Fruit fly (Drosophila melanogaster): Measurements from ENCODE around the gene CG4619.
A peak's percentile ranks its signal among the peaks of the same experiment; 100 is the strongest.

CG4619 gene

dm6 chr2L:9984078-9984772 is 45.6 kb downstream of the CG4619 start, which contains the start of gene bib (continued):
- peak; percentile 32 for TF ChIP-seq trh (GFP tag; optimal IDR thresholded peaks at IDR 0.05)
- TF ChIP-seq dm (GFP tag; optimal IDR thresholded peaks at IDR 0.05): no peak
- peak; percentile 59 for TF ChIP-seq YL-1 (GFP tag; optimal IDR thresholded peaks at IDR 0.05)
- peak; percentile 79 for TF ChIP-seq CG10959 (GFP tag; IDR thresholded peaks at IDR 0.05)
- no peak for TF ChIP-seq p53 (GFP tag; optimal IDR thresholded peaks at IDR 0.05)
- no peak; the same call in 1 of the 2 replicates for TF ChIP-seq E2f2 (GFP tag; IDR thresholded peaks at IDR 0.05)
- TF ChIP-seq CG11398 (GFP tag; optimal IDR thresholded peaks at IDR 0.05): no peak
- peak; percentile 48 for TF ChIP-seq CG3838 (GFP tag; optimal IDR thresholded peaks at IDR 0.05)
- TF ChIP-seq CG9215 (GFP tag; IDR thresholded peaks at IDR 0.05): peak; percentile 57
- TF ChIP-seq HLHmδ (GFP tag; optimal IDR thresholded peaks at IDR 0.05): peak; percentile 96
- TF ChIP-seq CrebB (tag; optimal IDR thresholded peaks at IDR 0.05): no peak
- peak; percentile 83 for TF ChIP-seq CG17359 (tag; optimal IDR thresholded peaks at IDR 0.05)
- peak; percentile 89 for TF ChIP-seq CG11504 (tag; optimal IDR thresholded peaks at IDR 0.05)
- TF ChIP-seq CG11696 (GFP tag; IDR thresholded peaks at IDR 0.05): no peak
- peak; percentile 69 for TF ChIP-seq CG11695 (GFP tag; IDR thresholded peaks at IDR 0.05)
- TF ChIP-seq CG9932 (GFP tag; IDR thresholded peaks at IDR 0.05): no peak
- peak; percentile 51 for TF ChIP-seq sisA (GFP tag; IDR thresholded peaks at IDR 0.05)
- TF ChIP-seq eve (GFP tag; optimal IDR thresholded peaks at IDR 0.05): no peak
- TF ChIP-seq Oaz (GFP tag; IDR thresholded peaks at IDR 0.05): no peak
- TF ChIP-seq kay (GFP tag; optimal IDR thresholded peaks at IDR 0.05): peak; percentile 53
- TF ChIP-seq ssp (GFP tag; IDR thresholded peaks at IDR 0.05): peak; percentile 69
- no peak for TF ChIP-seq ab (GFP tag; optimal IDR thresholded peaks at IDR 0.05)
- TF ChIP-seq CG7372 (GFP tag; IDR thresholded peaks at IDR 0.05): no peak
- peak; percentile 87 for TF ChIP-seq D19A (tag; optimal IDR thresholded peaks at IDR 0.05)
- no peak for TF ChIP-seq NFAT (GFP tag; IDR thresholded peaks at IDR 0.05)
- TF ChIP-seq jigr1 (GFP tag; IDR thresholded peaks at IDR 0.05): 0 out of 3 replicates have a peak, but pooled peaks have one; percentile 15
- TF ChIP-seq CG1233 (GFP tag; optimal IDR thresholded peaks at IDR 0.05): peak; percentile 80
- peak; percentile 76 for TF ChIP-seq nau (GFP tag; optimal IDR thresholded peaks at IDR 0.05)
- TF ChIP-seq bowl (GFP tag; IDR thresholded peaks at IDR 0.05): 0 out of 2 replicates have a peak, but pooled peaks have one; percentile 26
- no peak for TF ChIP-seq gsb (GFP tag; IDR thresholded peaks at IDR 0.05)
- TF ChIP-seq slbo (GFP tag; IDR thresholded peaks at IDR 0.05): peak; percentile 68
- peak; percentile 80 for TF ChIP-seq CG6689 (GFP tag; IDR thresholded peaks at IDR 0.05)
- no peak for TF ChIP-seq Nf-YA (GFP tag; IDR thresholded peaks at IDR 0.05)
- TF ChIP-seq Dp (GFP tag; optimal IDR thresholded peaks at IDR 0.05): no peak
- TF ChIP-seq ind (GFP tag; optimal IDR thresholded peaks at IDR 0.05): peak; percentile 73
- TF ChIP-seq Dip3 (GFP tag; optimal IDR thresholded peaks at IDR 0.05): no peak
- peak; percentile 58 for TF ChIP-seq tgo (GFP tag; IDR thresholded peaks at IDR 0.05)
- no peak for TF ChIP-seq CG12744 (GFP tag; optimal IDR thresholded peaks at IDR 0.05)
- no peak for TF ChIP-seq NK7.1 (GFP tag; optimal IDR thresholded peaks at IDR 0.05)
- TF ChIP-seq NC2β (GFP tag; optimal IDR thresholded peaks at IDR 0.05): peak; percentile 53
- TF ChIP-seq Ravus (GFP tag; IDR thresholded peaks at IDR 0.05): peak; percentile 34
- TF ChIP-seq disco-r (GFP tag; optimal IDR thresholded peaks at IDR 0.05): no peak
- peak; percentile 65 for TF ChIP-seq CG12219 (GFP tag; optimal IDR thresholded peaks at IDR 0.05)
- TF ChIP-seq CG2875 (GFP tag; optimal IDR thresholded peaks at IDR 0.05): peak; percentile 88
- TF ChIP-seq CG43689 (GFP tag; IDR thresholded peaks at IDR 0.05): no peak
- no peak for TF ChIP-seq CG3847 (GFP tag; IDR thresholded peaks at IDR 0.05)
- TF ChIP-seq sna (GFP tag; IDR thresholded peaks at IDR 0.05; ENCODE audit: partially characterized antibody): no peak
- peak; percentile 38; the same call in 1 of the 3 replicates for TF ChIP-seq CG7357 (GFP tag; IDR thresholded peaks at IDR 0.05)
- peak; percentile 73 for TF ChIP-seq tap (tag; optimal IDR thresholded peaks at IDR 0.05)
- TF ChIP-seq gsb-n (tag; optimal IDR thresholded peaks at IDR 0.05): peak; percentile 89
- no peak; the same call in 1 of the 2 replicates for TF ChIP-seq klu (GFP tag; IDR thresholded peaks at IDR 0.05)
- no peak for TF ChIP-seq CG9609 (GFP tag; optimal IDR thresholded peaks at IDR 0.05)
